Fruit fly (Drosophila melanogaster): Measurements from ENCODE around the gene CG15387.

CG15387 gene

dm6 chr2L:2227316-2227715 is 1.2 kb upstream of the CG15387 start (continued):
- TF ChIP-seq Chrac-16 (GFP tag; optimal IDR thresholded peaks at IDR 0.05) = peak; percentile 31
- no peak for TF ChIP-seq CG1647 (GFP tag; optimal IDR thresholded peaks at IDR 0.05)
- TF ChIP-seq CG17359 (tag; optimal IDR thresholded peaks at IDR 0.05) = peak; percentile 65
- TF ChIP-seq HLHmδ (GFP tag; optimal IDR thresholded peaks at IDR 0.05) = no peak
- TF ChIP-seq Atf3 (GFP tag; optimal IDR thresholded peaks at IDR 0.05) = no peak
- peak; percentile 53; the same call in 1 of the 2 replicates for TF ChIP-seq CG14014 (GFP tag; IDR thresholded peaks at IDR 0.05)
- TF ChIP-seq Awh (GFP tag; IDR thresholded peaks at IDR 0.05) = no peak; the same call in none of the 2 replicates
- TF ChIP-seq ken (GFP tag; IDR thresholded peaks at IDR 0.05) = 0 out of 3 replicates have a peak, but pooled peaks have one; percentile 3
- peak; percentile 40 for TF ChIP-seq wek (GFP tag; optimal IDR thresholded peaks at IDR 0.05)
- peak; percentile 61; the same call in 1 of the 3 replicates for TF ChIP-seq so (GFP tag; IDR thresholded peaks at IDR 0.05)
- peak; percentile 52; the same call in 1 of the 2 replicates for TF ChIP-seq E2f1 (GFP tag; IDR thresholded peaks at IDR 0.05)
- peak; percentile 53 for TF ChIP-seq CG5953 (GFP tag; IDR thresholded peaks at IDR 0.05)
- TF ChIP-seq hth (optimal IDR thresholded peaks at IDR 0.05) = no peak
- TF ChIP-seq CG15073 (GFP tag; optimal IDR thresholded peaks at IDR 0.05) = no peak
- no peak for TF ChIP-seq zen (tag; optimal IDR thresholded peaks at IDR 0.05)
- TF ChIP-seq Atf-2 (GFP tag; optimal IDR thresholded peaks at IDR 0.05) = peak; percentile 2
- TF ChIP-seq nom (GFP tag; optimal IDR thresholded peaks at IDR 0.05) = peak; percentile 49
- TF ChIP-seq CG2875 (GFP tag; optimal IDR thresholded peaks at IDR 0.05) = peak; percentile 54
- TF ChIP-seq gem (tag; optimal IDR thresholded peaks at IDR 0.05) = peak; percentile 69
- TF ChIP-seq Ssrp (tag; optimal IDR thresholded peaks at IDR 0.05) = peak; percentile 30
- peak; percentile 26 for TF ChIP-seq nmo (GFP tag; optimal IDR thresholded peaks at IDR 0.05)
- peak; percentile 74 for TF ChIP-seq CG17328 (GFP tag; IDR thresholded peaks at IDR 0.05)
- peak; percentile 6 for TF ChIP-seq mam (GFP tag; optimal IDR thresholded peaks at IDR 0.05)
- 0 out of 3 replicates have a peak, but pooled peaks have one; percentile 22 for TF ChIP-seq CG17361 (GFP tag; IDR thresholded peaks at IDR 0.05)
- no peak for TF ChIP-seq crp (GFP tag; optimal IDR thresholded peaks at IDR 0.05)
- TF ChIP-seq CG11723 (GFP tag; optimal IDR thresholded peaks at IDR 0.05) = peak; percentile 1
- TF ChIP-seq unpg (GFP tag; optimal IDR thresholded peaks at IDR 0.05) = peak; percentile 57
- TF ChIP-seq CG12659 (GFP tag; optimal IDR thresholded peaks at IDR 0.05) = peak; percentile 24
- peak; percentile 10 for TF ChIP-seq HLH54F (GFP tag; optimal IDR thresholded peaks at IDR 0.05)
- peak; percentile 47 for TF ChIP-seq Blimp-1 (GFP tag; optimal IDR thresholded peaks at IDR 0.05)
- no peak for TF ChIP-seq h (optimal IDR thresholded peaks at IDR 0.05)
- TF ChIP-seq CG7786 (GFP tag; optimal IDR thresholded peaks at IDR 0.05) = peak; percentile 22
- TF ChIP-seq seq (GFP tag; IDR thresholded peaks at IDR 0.05) = 0 out of 2 replicates have a peak, but pooled peaks have one; percentile 15
- peak; percentile 37 for TF ChIP-seq CG12942 (GFP tag; optimal IDR thresholded peaks at IDR 0.05)
- TF ChIP-seq Side (GFP tag; optimal IDR thresholded peaks at IDR 0.05) = peak; percentile 6
- no peak for TF ChIP-seq CG16779 (GFP tag; IDR thresholded peaks at IDR 0.05)
- peak; percentile 69; the same call in 2 of the 3 replicates for TF ChIP-seq otp (GFP tag; IDR thresholded peaks at IDR 0.05)
- peak; percentile 56 for TF ChIP-seq row (GFP tag; IDR thresholded peaks at IDR 0.05)
- TF ChIP-seq gcm (GFP tag; optimal IDR thresholded peaks at IDR 0.05) = peak; percentile 46
- TF ChIP-seq dmrt11E (tag; optimal IDR thresholded peaks at IDR 0.05) = no peak
- TF ChIP-seq jigr1 (GFP tag; IDR thresholded peaks at IDR 0.05) = no peak
- peak; percentile 0 for TF ChIP-seq pros (GFP tag; optimal IDR thresholded peaks at IDR 0.05)
- peak; percentile 43 for TF ChIP-seq fd96Cb (tag; optimal IDR thresholded peaks at IDR 0.05)
- peak; percentile 29; the same call in 1 of the 2 replicates for TF ChIP-seq CG32532 (GFP tag; IDR thresholded peaks at IDR 0.05)
- no peak for TF ChIP-seq lov (optimal IDR thresholded peaks at IDR 0.05)
- peak; percentile 25; the same call in 1 of the 3 replicates for TF ChIP-seq lov (GFP tag; IDR thresholded peaks at IDR 0.05)
- TF ChIP-seq Aef1 (GFP tag; IDR thresholded peaks at IDR 0.05) = peak; percentile 36; the same call in 2 of the 3 replicates
- TF ChIP-seq Meics (GFP tag; optimal IDR thresholded peaks at IDR 0.05) = peak; percentile 27
- peak; percentile 17 for TF ChIP-seq CHES-1-like (GFP tag; optimal IDR thresholded peaks at IDR 0.05)
- TF ChIP-seq Elba2 (GFP tag; optimal IDR thresholded peaks at IDR 0.05) = no peak
- no peak for TF ChIP-seq CG31365 (tag; optimal IDR thresholded peaks at IDR 0.05)

Measured in whole organism, embryonic.